Fruit fly (Drosophila melanogaster) whole organism, embryonic: ENCODE data around the gene Ugt316A1.

ENCODE experiments used
- CG1024 ChIP-seq: fragments of 200-800 bp; sonication (Bioruptor generic); IDR thresholded peaks from 2 replicates; pipeline ENCODE4 v1.3.6; 2022; ENCODE audit warnings: missing biosample characterization, missing genetic modification characterization
- CG10543 ChIP-seq: fragments of 200-800 bp; sonication (Bioruptor generic); optimal IDR thresholded peaks from 3 replicates; lab custom pipeline; 2017; ENCODE audit warnings: missing biosample characterization, mild to moderate bottlenecking, missing genetic modification characterization, moderate library complexity
- CG10959 ChIP-seq: fragments of 200-800 bp; sonication (Bioruptor generic); IDR thresholded peaks from 2 replicates; pipeline ENCODE4 v1.3.6; 2022; ENCODE audit warnings: missing biosample characterization, missing genetic modification characterization
- CG11247 ChIP-seq: fragments of 200-800 bp; sonication (Bioruptor generic); IDR thresholded peaks from 2 replicates; pipeline ENCODE4 v1.3.6; 2022; ENCODE audit warnings: missing biosample characterization, missing genetic modification characterization
- CG12071 ChIP-seq: fragments of 200-800 bp; sonication (Bioruptor generic); optimal IDR thresholded peaks from 3 replicates; lab custom pipeline; 2018; ENCODE audit warnings: missing biosample characterization, mild to moderate bottlenecking, missing genetic modification characterization
- CG12391 ChIP-seq: fragments of 200-800 bp; sonication (Bioruptor generic); optimal IDR thresholded peaks from 3 replicates; lab custom pipeline; 2018; ENCODE audit warnings: missing biosample characterization, mild to moderate bottlenecking, missing genetic modification characterization, moderate library complexity
- CG12942 ChIP-seq: fragments of 200-800 bp; sonication (Bioruptor generic); optimal IDR thresholded peaks from 3 replicates; lab custom pipeline; 2016; ENCODE audit warnings: missing biosample characterization, missing genetic modification characterization
- CG13775 ChIP-seq: fragments of 200-800 bp; sonication (Bioruptor generic); optimal IDR thresholded peaks from 3 replicates; lab custom pipeline; 2017; ENCODE audit warnings: missing biosample characterization, mild to moderate bottlenecking, missing genetic modification characterization
- CG13894 ChIP-seq: fragments of 200-800 bp; sonication (Bioruptor generic); optimal IDR thresholded peaks from 3 replicates; lab custom pipeline; 2018; ENCODE audit warnings: missing biosample characterization, mild to moderate bottlenecking, missing genetic modification characterization, moderate library complexity
- CG18476 ChIP-seq: fragments of 200-800 bp; sonication (Bioruptor generic); optimal IDR thresholded peaks from 2 replicates; lab custom pipeline; 2016; ENCODE audit warnings: missing biosample characterization, mild to moderate bottlenecking, missing genetic modification characterization
- CG3065 ChIP-seq: fragments of 200-800 bp; sonication (Bioruptor generic); optimal IDR thresholded peaks from 2 replicates; lab custom pipeline; 2016; ENCODE audit warnings: missing biosample characterization, missing genetic modification characterization
- CG4404 ChIP-seq: fragments of 200-800 bp; sonication (Bioruptor generic); IDR thresholded peaks from 2 replicates; pipeline ENCODE4 v1.3.6; 2022; ENCODE audit warnings: missing biosample characterization, missing genetic modification characterization
- CG4730 ChIP-seq: fragments of 200-800 bp; sonication (Bioruptor generic); IDR thresholded peaks from 2 replicates; pipeline ENCODE4 v1.3.6; 2022; ENCODE audit warnings: missing biosample characterization, missing genetic modification characterization
- CG7745 ChIP-seq: fragments of 200-800 bp; sonication (Bioruptor generic); optimal IDR thresholded peaks from 2 replicates; lab custom pipeline; 2018; ENCODE audit warnings: missing biosample characterization, mild to moderate bottlenecking, missing genetic modification characterization, moderate library complexity
- CG9797 ChIP-seq: fragments of 200-800 bp; sonication (Bioruptor generic); optimal IDR thresholded peaks from 3 replicates; lab custom pipeline; 2018; ENCODE audit warnings: missing biosample characterization, mild to moderate bottlenecking, missing genetic modification characterization
- CTCF ChIP-seq: fragments of 200-800 bp; sonication (Bioruptor generic); optimal IDR thresholded peaks from 2 replicates; lab custom pipeline; 2017; ENCODE audit warnings: missing biosample characterization, mild to moderate bottlenecking, missing genetic modification characterization, moderate library complexity
- Chrac-16 ChIP-seq: fragments of 200-800 bp; sonication (Bioruptor generic); optimal IDR thresholded peaks from 3 replicates; lab custom pipeline; 2016; ENCODE audit warnings: missing biosample characterization, missing genetic modification characterization
- Dfd ChIP-seq, 2 experiments: fragments of >200 bp; optimal IDR thresholded peaks; 2 replicates each; lab custom pipeline; 2017; ENCODE audit warnings: missing biosample characterization in 2 of 2, missing genetic modification characterization in 2 of 2
- Dip3 ChIP-seq: fragments of 200-800 bp; sonication (Bioruptor generic); optimal IDR thresholded peaks from 3 replicates; lab custom pipeline; 2016; ENCODE audit warnings: missing biosample characterization, missing genetic modification characterization
- Ets65A ChIP-seq: fragments of 200-800 bp; sonication (Bioruptor generic); peaks from one replicate; lab custom pipeline; 2016; ENCODE audit warnings: missing biosample characterization, missing genetic modification characterization
- Gug ChIP-seq: fragments of 200-800 bp; sonication (Bioruptor generic); IDR thresholded peaks from 4 replicates; pipeline ENCODE4 v1.3.6; 2022; ENCODE audit warnings: missing biosample characterization, missing genetic modification characterization
- HHEX ChIP-seq: fragments of 200-800 bp; sonication (Bioruptor generic); optimal IDR thresholded peaks from 3 replicates; lab custom pipeline; 2017; ENCODE audit warnings: missing biosample characterization, mild to moderate bottlenecking, missing genetic modification characterization, missing genetic modification reagents
- Hand ChIP-seq: fragments of 200-800 bp; sonication (Bioruptor generic); optimal IDR thresholded peaks from 2 replicates; lab custom pipeline; 2017; ENCODE audit warnings: mild to moderate bottlenecking, missing biosample characterization, missing genetic modification reagents, missing genetic modification characterization
- MTF-1 ChIP-seq: fragments of 200-800 bp; sonication (Bioruptor generic); optimal IDR thresholded peaks from 2 replicates; lab custom pipeline; 2018; ENCODE audit warnings: missing biosample characterization, mild to moderate bottlenecking, missing genetic modification characterization, borderline replicate concordance
- NFAT ChIP-seq: fragments of 200-800 bp; sonication (Bioruptor generic); IDR thresholded peaks from 2 replicates; pipeline ENCODE4 v1.3.6; 2022; ENCODE audit warnings: missing biosample characterization, missing genetic modification characterization
- Nf-YB ChIP-seq: fragments of 200-800 bp; sonication (Bioruptor generic); optimal IDR thresholded peaks from 3 replicates; lab custom pipeline; 2019; ENCODE audit warnings: missing biosample characterization, mild to moderate bottlenecking, missing genetic modification characterization, moderate library complexity
- PHDP ChIP-seq: fragments of 200-800 bp; sonication (Bioruptor generic); optimal IDR thresholded peaks from 3 replicates; lab custom pipeline; 2018; ENCODE audit warnings: missing biosample characterization, mild to moderate bottlenecking, missing genetic modification characterization, moderate library complexity
- Poxn ChIP-seq: fragments of 200-800 bp; sonication (Bioruptor generic); IDR thresholded peaks from 2 replicates; pipeline ENCODE4 v1.3.6; 2022; ENCODE audit warnings: missing biosample characterization, missing genetic modification characterization
- Sin3A ChIP-seq: fragments of >200 bp; optimal IDR thresholded peaks from 2 replicates; lab custom pipeline; 2018
- Sry-β ChIP-seq: fragments of 200-800 bp; sonication (Bioruptor generic); optimal IDR thresholded peaks from 2 replicates; lab custom pipeline; 2018; ENCODE audit warnings: missing biosample characterization, mild to moderate bottlenecking, missing genetic modification characterization, moderate library complexity
- Usf ChIP-seq: fragments of 200-800 bp; sonication (Bioruptor generic); optimal IDR thresholded peaks from 2 replicates; lab custom pipeline; 2017; ENCODE audit warnings: missing genotype, missing biosample characterization, missing genetic modification characterization
- bowl ChIP-seq: fragments of 200-800 bp; sonication (Bioruptor generic); IDR thresholded peaks from 2 replicates; pipeline ENCODE4 v1.3.6; 2022; ENCODE audit warnings: missing biosample characterization, missing genetic modification characterization
- bsh ChIP-seq, 2 experiments: fragments of 200-800 bp; sonication (Bioruptor generic); optimal IDR thresholded peaks; 2 replicates each; lab custom pipeline; 2017 to 2018; ENCODE audit warnings: mild to moderate bottlenecking in 2 of 2, missing biosample characterization in 2 of 2, missing genetic modification characterization in 2 of 2, moderate library complexity in 1 of 2
- cwo ChIP-seq: fragments of 200-800 bp; sonication (Bioruptor generic); optimal IDR thresholded peaks from 3 replicates; lab custom pipeline; 2017; ENCODE audit warnings: missing biosample characterization, missing genetic modification characterization, mild to moderate bottlenecking, moderate library complexity, missing genetic modification reagents
- dysf ChIP-seq: fragments of 200-800 bp; sonication (Bioruptor generic); IDR thresholded peaks from 3 replicates; pipeline ENCODE4 v1.3.6; 2022; ENCODE audit warnings: missing biosample characterization, missing genetic modification characterization
- ftz-f1 ChIP-seq: fragments of 200-800 bp; sonication (Bioruptor generic); optimal IDR thresholded peaks from 2 replicates; lab custom pipeline; 2016; ENCODE audit warnings: missing biosample characterization, missing genetic modification characterization
- fu2 ChIP-seq: fragments of 200-800 bp; sonication (Bioruptor generic); optimal IDR thresholded peaks from 2 replicates; lab custom pipeline; 2016; ENCODE audit warnings: missing biosample characterization, missing genetic modification characterization
- gce ChIP-seq: fragments of 200-800 bp; sonication (Bioruptor generic); IDR thresholded peaks from 3 replicates; pipeline ENCODE4 v1.3.6; 2022; ENCODE audit warnings: missing biosample characterization, missing genetic modification characterization
- grn ChIP-seq: fragments of 200-800 bp; sonication (Bioruptor generic); optimal IDR thresholded peaks from 3 replicates; lab custom pipeline; 2017; ENCODE audit warnings: missing biosample characterization, missing genetic modification characterization
- gsb ChIP-seq: fragments of 200-800 bp; sonication (Bioruptor generic); IDR thresholded peaks from 2 replicates; pipeline ENCODE4 v1.3.6; 2022; ENCODE audit warnings: missing biosample characterization, missing genetic modification characterization
- h ChIP-seq: fragments of >200 bp; optimal IDR thresholded peaks from 2 replicates; lab custom pipeline; 2017
- hth ChIP-seq: fragments of >200 bp; optimal IDR thresholded peaks from 2 replicates; lab custom pipeline; 2017; ENCODE audit warnings: inconsistent platforms
- nmo ChIP-seq: fragments of 200-800 bp; sonication (Bioruptor generic); optimal IDR thresholded peaks from 2 replicates; lab custom pipeline; 2018; ENCODE audit warnings: missing biosample characterization, mild to moderate bottlenecking, missing genetic modification characterization, moderate library complexity
- oc ChIP-seq: fragments of 200-800 bp; sonication (Bioruptor generic); optimal IDR thresholded peaks from 2 replicates; lab custom pipeline; 2018; ENCODE audit warnings: missing biosample characterization, mild to moderate bottlenecking, missing genetic modification characterization, moderate library complexity
- odd ChIP-seq: fragments of 200-800 bp; sonication (Bioruptor generic); optimal IDR thresholded peaks from 2 replicates; lab custom pipeline; 2017; ENCODE audit warnings: missing biosample characterization, mild to moderate bottlenecking, missing genetic modification characterization
- pfk ChIP-seq: fragments of 200-800 bp; sonication (Bioruptor generic); optimal IDR thresholded peaks from 2 replicates; lab custom pipeline; 2018; ENCODE audit warnings: missing biosample characterization, mild to moderate bottlenecking, missing genetic modification characterization, moderate library complexity
- pum ChIP-seq: fragments of 200-800 bp; sonication (Bioruptor generic); optimal IDR thresholded peaks from 2 replicates; lab custom pipeline; 2016; ENCODE audit warnings: missing biosample characterization, missing genetic modification characterization
- ssp ChIP-seq: fragments of 200-800 bp; sonication (Bioruptor generic); IDR thresholded peaks from 2 replicates; pipeline ENCODE4 v1.3.6; 2022; ENCODE audit warnings: missing biosample characterization, missing genetic modification characterization
- vfl ChIP-seq: fragments of 200-800 bp; sonication (Bioruptor generic); optimal IDR thresholded peaks from 2 replicates; lab custom pipeline; 2016; ENCODE audit warnings: missing biosample characterization, missing genetic modification characterization
- vvl ChIP-seq: fragments of 200-800 bp; sonication (Bioruptor generic); IDR thresholded peaks from 2 replicates; pipeline ENCODE4 v1.3.6; 2022; ENCODE audit warnings: missing biosample characterization, missing genetic modification characterization
- wor ChIP-seq: fragments of 200-800 bp; sonication (Bioruptor generic); IDR thresholded peaks from 2 replicates; pipeline ENCODE4 v1.3.6; 2022; ENCODE audit warnings: missing biosample characterization, missing genetic modification characterization

Ugt316A1 gene

dm6 chr3L:19092125-19093058, 29.8 kb upstream of the Ugt316A1 start, which contains the start of gene MESR6 (continued):
- no peak for TF ChIP-seq Usf (GFP tag; lab: Kevin White, UChicago)
- TF ChIP-seq ftz-f1 (GFP tag; lab: Kevin White, UChicago) = peak; percentile 16
- no peak for TF ChIP-seq bsh (GFP tag; optimal IDR thresholded peaks at IDR 0.05; lab: Kevin White, UChicago)
- no peak for TF ChIP-seq ssp (GFP tag; lab: Robert Waterston, UW)
- peak; percentile 37 for TF ChIP-seq HHEX (GFP tag; lab: Kevin White, UChicago)
- no peak for TF ChIP-seq Dip3
- no peak for TF ChIP-seq CG13775
- no peak for TF ChIP-seq pum
- no peak; the same call in 2 of the 3 replicates for TF ChIP-seq dysf (GFP tag; lab: Robert Waterston, UW)
- peak; percentile 56 for TF ChIP-seq nmo (GFP tag; lab: Kevin White, UChicago)
- no peak for TF ChIP-seq gce
- no peak for TF ChIP-seq CG4404
- no peak for TF ChIP-seq CG7745 (tag; lab: Kevin White, UChicago)
- no peak for TF ChIP-seq Poxn (GFP tag; lab: Robert Waterston, UW)
- TF ChIP-seq CG12391 (tag; lab: Kevin White, UChicago) = peak; percentile 62
- TF ChIP-seq Ets65A = no peak
- 0 out of 2 replicates have a peak, but pooled peaks have one; percentile 9 for TF ChIP-seq CG4730
- TF ChIP-seq NFAT (GFP tag; lab: Robert Waterston, UW) = no peak
- TF ChIP-seq CG12942 (GFP tag; lab: Kevin White, UChicago) = no peak
- TF ChIP-seq CG12071 (GFP tag; lab: Kevin White, UChicago) = no peak
- no peak for TF ChIP-seq Nf-YB (GFP tag; lab: Kevin White, UChicago)
- no peak for TF ChIP-seq grn (GFP tag; lab: Kevin White, UChicago)
- peak; percentile 35 for TF ChIP-seq Hand
- TF ChIP-seq odd (GFP tag; lab: Kevin White, UChicago) = no peak
- TF ChIP-seq gsb (GFP tag; lab: Robert Waterston, UW) = no peak
- TF ChIP-seq Gug (GFP tag; lab: Robert Waterston, UW) = no peak
- no peak for TF ChIP-seq CG10959 (GFP tag; lab: Robert Waterston, UW)
- no peak for TF ChIP-seq CTCF
- no peak for TF ChIP-seq CG10543 (GFP tag; lab: Kevin White, UChicago)
- TF ChIP-seq cwo (GFP tag; lab: Kevin White, UChicago) = no peak
- TF ChIP-seq Chrac-16 (GFP tag; lab: Kevin White, UChicago) = no peak
- no peak for TF ChIP-seq vfl
- TF ChIP-seq wor (GFP tag; lab: Robert Waterston, UW) = no peak
- no peak for TF ChIP-seq CG3065 (GFP tag; lab: Kevin White, UChicago)
- peak; percentile 93 for TF ChIP-seq CG9797 (GFP tag; lab: Kevin White, UChicago)
- TF ChIP-seq Dfd (GFP tag; optimal IDR thresholded peaks at IDR 0.05; lab: Kevin White, UChicago) = no peak
- no peak for TF ChIP-seq CG1024 (GFP tag; lab: Robert Waterston, UW)
- peak; percentile 29 for TF ChIP-seq PHDP (tag; lab: Kevin White, UChicago)
- peak; percentile 45; the same call in 1 of the 2 replicates for TF ChIP-seq bowl (GFP tag; lab: Robert Waterston, UW)
- TF ChIP-seq MTF-1 (GFP tag; lab: Kevin White, UChicago) = no peak
- no peak for TF ChIP-seq fu2
- TF ChIP-seq Sin3A (lab: Kevin White, UChicago) = peak; percentile 15
- TF ChIP-seq Sry-β (GFP tag; lab: Kevin White, UChicago) = no peak
- no peak for TF ChIP-seq CG18476
- TF ChIP-seq CG11247 (GFP tag; lab: Robert Waterston, UW) = no peak
- no peak for TF ChIP-seq hth (lab: Kevin White, UChicago)
- no peak for TF ChIP-seq pfk (GFP tag; lab: Kevin White, UChicago)
- TF ChIP-seq oc (tag; lab: Kevin White, UChicago) = no peak
- TF ChIP-seq CG13894 = peak; percentile 37
- TF ChIP-seq vvl (GFP tag; lab: Robert Waterston, UW) = peak; percentile 5; the same call in 1 of the 2 replicates
- no peak for TF ChIP-seq h (lab: Kevin White, UChicago)
